Worm (Caenorhabditis elegans) whole organism, L2 larva: ENCODE results near the gene Y81G3A.1.

Experiments
- C34F6.9 ChIP-seq: fragments of 150-350 bp; optimal IDR thresholded peaks from 2 replicates; lab custom pipeline; 2014; ENCODE audit warnings: missing biosample characterization, missing genetic modification characterization
- F13H6.1 ChIP-seq: sonication (generic microtip); optimal IDR thresholded peaks from 2 replicates; lab custom pipeline; 2016; ENCODE audit warnings: missing genetic modification characterization, missing compliant biosample characterization
- Y55F3AM.14 ChIP-seq: fragments of 200-800 bp; sonication (Bioruptor generic); optimal IDR thresholded peaks from 2 replicates; lab custom pipeline; 2018; ENCODE audit warnings: mild to moderate bottlenecking, missing genetic modification characterization, missing compliant biosample characterization
- ZK546.5 ChIP-seq: sonication (generic microtip); optimal IDR thresholded peaks from 2 replicates; lab custom pipeline; 2017; ENCODE audit warnings: missing biosample characterization, missing genetic modification characterization
- ama-1 ChIP-seq: fragments of 150-350 bp; optimal IDR thresholded peaks from 2 replicates; lab custom pipeline; 2018; ENCODE audit warnings: inconsistent platforms
- blmp-1 ChIP-seq: sonication (generic microtip); optimal IDR thresholded peaks from 2 replicates; lab custom pipeline; 2017; ENCODE audit warnings: missing genetic modification characterization, mild to moderate bottlenecking, missing compliant biosample characterization, antibody characterized with exemption, moderate library complexity; ENCODE audit not compliant: insufficient read depth
- ceh-16 ChIP-seq: fragments of 150-350 bp; optimal IDR thresholded peaks from 2 replicates; lab custom pipeline; 2014; ENCODE audit warnings: missing biosample characterization, missing genetic modification characterization
- ceh-82 ChIP-seq: fragments of 150-350 bp; optimal IDR thresholded peaks from 2 replicates; lab custom pipeline; 2014; ENCODE audit warnings: missing biosample characterization, missing genetic modification characterization
- crh-2 ChIP-seq: sonication (generic microtip); optimal IDR thresholded peaks from 2 replicates; lab custom pipeline; 2017; ENCODE audit warnings: missing biosample characterization, missing genetic modification characterization
- dmd-4 ChIP-seq: sonication (generic microtip); optimal IDR thresholded peaks from 2 replicates; lab custom pipeline; 2017; ENCODE audit warnings: missing biosample characterization, missing genetic modification characterization
- elt-1 ChIP-seq: fragments of 150-350 bp; optimal IDR thresholded peaks from 2 replicates; lab custom pipeline; 2014; ENCODE audit warnings: missing biosample characterization, missing genetic modification characterization
- gmeb-1 ChIP-seq: fragments of 150-350 bp; optimal IDR thresholded peaks from 2 replicates; lab custom pipeline; 2014; ENCODE audit warnings: missing biosample characterization, missing genetic modification characterization
- lin-11 ChIP-seq: fragments of 150-350 bp; sonication (generic microtip); optimal IDR thresholded peaks from 2 replicates; lab custom pipeline; 2014; ENCODE audit warnings: missing biosample characterization, missing genetic modification characterization, inconsistent platforms, mixed read lengths
- lin-13 ChIP-seq: fragments of 150-350 bp; optimal IDR thresholded peaks from 2 replicates; lab custom pipeline; 2014; ENCODE audit warnings: missing biosample characterization, missing genetic modification reagents, missing genetic modification characterization
- lin-39 ChIP-seq: fragments of 150-350 bp; optimal IDR thresholded peaks from 2 replicates; lab custom pipeline; 2014; ENCODE audit warnings: missing biosample characterization, missing genetic modification reagents, missing genetic modification characterization
- lsy-2 ChIP-seq, 2 experiments: fragments of 150-350 bp in 1 of 2; sonication (generic microtip) in 1 of 2; optimal IDR thresholded peaks; 2 replicates each; lab custom pipeline; 2014 to 2017; ENCODE audit warnings: missing biosample characterization in 2 of 2, missing genetic modification characterization in 2 of 2
- mbf-1 ChIP-seq: sonication (generic microtip); optimal IDR thresholded peaks from 2 replicates; lab custom pipeline; 2017; ENCODE audit warnings: missing biosample characterization, missing genetic modification characterization
- mdl-1 ChIP-seq, 2 experiments: fragments of 150-350 bp in 1 of 2; sonication (generic microtip) in 1 of 2; optimal IDR thresholded peaks; 2 replicates each; lab custom pipeline; 2017; ENCODE audit warnings: missing biosample characterization in 2 of 2, missing genetic modification characterization in 2 of 2
- nhr-10 ChIP-seq: sonication (generic microtip); optimal IDR thresholded peaks from 2 replicates; lab custom pipeline; 2017; ENCODE audit warnings: missing biosample characterization, missing genetic modification characterization
- nhr-11 ChIP-seq: fragments of 150-350 bp; optimal IDR thresholded peaks from 2 replicates; lab custom pipeline; 2014; ENCODE audit warnings: missing biosample characterization, missing genetic modification characterization
- nhr-12 ChIP-seq: fragments of 150-350 bp; optimal IDR thresholded peaks from 2 replicates; lab custom pipeline; 2014; ENCODE audit warnings: missing biosample characterization, missing genetic modification characterization
- nhr-21 ChIP-seq: fragments of 150-350 bp; optimal IDR thresholded peaks from 2 replicates; lab custom pipeline; 2014; ENCODE audit warnings: missing biosample characterization, missing genetic modification characterization
- nhr-23 ChIP-seq: fragments of 150-350 bp; optimal IDR thresholded peaks from 2 replicates; lab custom pipeline; 2014; ENCODE audit warnings: missing biosample characterization, missing genetic modification reagents, missing genetic modification characterization
- nhr-237 ChIP-seq: fragments of 150-350 bp; optimal IDR thresholded peaks from 2 replicates; lab custom pipeline; 2014; ENCODE audit warnings: missing biosample characterization, missing genetic modification characterization
- nhr-6 ChIP-seq: fragments of 150-350 bp; optimal IDR thresholded peaks from 2 replicates; lab custom pipeline; 2014; ENCODE audit warnings: missing biosample characterization, missing genetic modification characterization
- nhr-77 ChIP-seq: fragments of 150-350 bp; optimal IDR thresholded peaks from 2 replicates; lab custom pipeline; 2014; ENCODE audit warnings: missing biosample characterization, missing genetic modification characterization
- sem-4 ChIP-seq: fragments of 150-350 bp; optimal IDR thresholded peaks from 2 replicates; lab custom pipeline; 2014; ENCODE audit warnings: missing biosample characterization, missing genetic modification reagents, missing genetic modification characterization
- skn-1 ChIP-seq: sonication (generic microtip); optimal IDR thresholded peaks from 2 replicates; lab custom pipeline; 2017; ENCODE audit warnings: missing biosample characterization, missing genetic modification characterization
- snpc-4 ChIP-seq: fragments of 150-350 bp; optimal IDR thresholded peaks from 2 replicates; lab custom pipeline; 2014; ENCODE audit warnings: missing biosample characterization, missing genetic modification characterization
- unc-39 ChIP-seq: fragments of 150-350 bp; optimal IDR thresholded peaks from 2 replicates; lab custom pipeline; 2014; ENCODE audit warnings: missing biosample characterization, missing genetic modification characterization
- unc-55 ChIP-seq: fragments of 150-350 bp; sonication (generic microtip); optimal IDR thresholded peaks from 3 replicates; lab custom pipeline; 2014; ENCODE audit warnings: missing biosample characterization, missing genetic modification reagents, missing genetic modification characterization
- unc-62 ChIP-seq: fragments of 150-350 bp; optimal IDR thresholded peaks from 2 replicates; lab custom pipeline; 2014; ENCODE audit warnings: missing biosample characterization, missing genetic modification reagents, missing genetic modification characterization
- zag-1 ChIP-seq: fragments of 150-350 bp; optimal IDR thresholded peaks from 2 replicates; lab custom pipeline; 2014; ENCODE audit warnings: missing biosample characterization, missing genetic modification characterization
- ztf-11 ChIP-seq: sonication (generic microtip); optimal IDR thresholded peaks from 2 replicates; lab custom pipeline; 2017; ENCODE audit warnings: missing biosample characterization, missing genetic modification characterization

The Y81G3A.1 gene

DNA sequence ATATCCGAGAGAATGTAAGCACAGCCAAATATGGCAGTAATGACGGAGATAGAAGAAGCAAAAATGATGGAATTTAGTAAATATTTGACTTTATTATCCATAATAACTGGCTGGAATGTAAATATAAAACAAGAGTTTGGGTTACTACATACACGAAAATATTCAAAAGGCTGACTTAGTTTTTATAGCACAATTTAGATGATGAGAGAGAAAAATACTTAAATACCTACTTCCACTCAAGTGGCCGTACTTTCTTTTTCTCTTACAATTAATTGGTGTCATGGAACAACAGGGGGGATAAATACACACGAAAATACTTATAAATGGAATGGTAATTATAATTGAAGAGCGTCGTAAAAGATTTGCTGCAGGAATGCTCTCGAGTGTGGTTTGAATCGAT, 14.4 kb upstream of the Y81G3A.1 start, which contains the start of gene col-86:
TSS of gene col-86 (minus strand) at position 101 of the 400 bp plus-strand sequence.
- TF ChIP-seq dmd-4 (no peak), unc-62 (GFP tag; lab: Kevin White, UChicago) (no peak), nhr-12 (no peak), crh-2 (tag; lab: Kevin White, UChicago) (no peak)

DNA sequence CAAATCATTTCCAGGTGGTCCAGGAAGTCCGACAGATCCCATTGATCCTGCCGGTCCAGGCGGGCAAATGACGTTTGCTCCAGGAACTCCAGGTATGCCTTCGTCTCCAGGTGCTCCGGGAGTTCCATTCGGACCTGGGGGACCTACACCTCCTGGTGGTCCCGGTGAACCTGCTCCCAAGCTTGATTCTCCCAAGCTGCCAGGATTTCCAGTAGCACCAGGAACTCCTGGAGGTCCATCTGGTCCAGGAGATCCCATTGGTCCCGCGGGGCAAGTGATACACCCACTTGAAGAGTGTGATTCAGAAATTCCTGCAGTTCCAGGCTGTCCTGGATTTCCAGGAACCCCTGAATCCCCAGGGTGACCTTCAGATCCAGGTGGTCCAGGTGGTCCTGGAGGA, 12.6 kb upstream of the Y81G3A.1 start:
- TF ChIP-seq nhr-21 (tag; lab: Kevin White, UChicago) = no peak
- no peak for TF ChIP-seq ztf-11 (tag; lab: Kevin White, UChicago)
- TF ChIP-seq nhr-23 = no peak
- no peak for TF ChIP-seq F13H6.1
- no peak for TF ChIP-seq dmd-4
- no peak for TF ChIP-seq elt-1
- TF ChIP-seq unc-39 = no peak
- TF ChIP-seq lsy-2 (tag; optimal IDR thresholded peaks at IDR 0.05; lab: Kevin White, UChicago) = no peak
- TF ChIP-seq sem-4 (tag; lab: Kevin White, UChicago) = no peak
- no peak for TF ChIP-seq nhr-6 (tag; lab: Kevin White, UChicago)
- TF ChIP-seq Y55F3AM.14 (GFP tag; lab: Kevin White, UChicago) = no peak
- TF ChIP-seq ama-1 (lab: Kevin White, UChicago) = no peak
- no peak for TF ChIP-seq ceh-16
- no peak for TF ChIP-seq nhr-77 (tag; lab: Kevin White, UChicago)
- no peak for TF ChIP-seq nhr-11 (tag; lab: Kevin White, UChicago)
- no peak for TF ChIP-seq lin-11
- TF ChIP-seq nhr-237 (tag; lab: Kevin White, UChicago) = no peak
- TF ChIP-seq snpc-4 (tag; lab: Kevin White, UChicago) = no peak
- TF ChIP-seq lin-13 (GFP tag; lab: Kevin White, UChicago) = no peak
- TF ChIP-seq crh-2 (tag; lab: Kevin White, UChicago) = no peak

DNA sequence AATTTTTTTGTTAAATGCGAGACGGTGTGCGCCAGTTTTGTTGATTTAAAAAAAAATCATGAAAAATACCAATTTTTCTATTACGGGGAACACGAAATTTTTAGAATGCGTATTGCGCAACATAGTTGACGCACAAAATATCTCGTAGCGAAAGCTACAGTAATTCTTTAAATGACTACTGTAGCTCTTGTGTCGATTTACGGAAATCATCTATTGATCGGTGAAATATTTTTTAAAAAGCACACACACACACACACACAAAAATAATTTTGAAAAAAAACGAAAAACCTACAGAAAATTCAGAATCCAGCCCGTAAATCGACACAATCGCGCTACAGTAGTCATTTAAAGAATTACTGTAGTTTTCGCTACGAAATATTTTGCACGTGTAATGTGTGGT, 8.1 kb upstream of the Y81G3A.1 start:
- TF ChIP-seq nhr-6 (tag; lab: Kevin White, UChicago) (no peak), Y55F3AM.14 (GFP tag; lab: Kevin White, UChicago) (no peak), skn-1 (no peak), lin-11 (no peak), ceh-82 (tag; lab: Kevin White, UChicago) (no peak), ZK546.5 (tag; lab: Kevin White, UChicago) (no peak), ceh-16 (no peak), nhr-21 (tag; lab: Kevin White, UChicago) (no peak), dmd-4 (no peak), nhr-12 (no peak), unc-62 (GFP tag; lab: Kevin White, UChicago) (no peak), F13H6.1 (no peak), gmeb-1 (tag; lab: Kevin White, UChicago) (no peak), sem-4 (tag; lab: Kevin White, UChicago) (no peak), nhr-11 (tag; lab: Kevin White, UChicago) (no peak), blmp-1 (tag; lab: Kevin White, UChicago) (no peak), unc-39 (no peak)

DNA sequence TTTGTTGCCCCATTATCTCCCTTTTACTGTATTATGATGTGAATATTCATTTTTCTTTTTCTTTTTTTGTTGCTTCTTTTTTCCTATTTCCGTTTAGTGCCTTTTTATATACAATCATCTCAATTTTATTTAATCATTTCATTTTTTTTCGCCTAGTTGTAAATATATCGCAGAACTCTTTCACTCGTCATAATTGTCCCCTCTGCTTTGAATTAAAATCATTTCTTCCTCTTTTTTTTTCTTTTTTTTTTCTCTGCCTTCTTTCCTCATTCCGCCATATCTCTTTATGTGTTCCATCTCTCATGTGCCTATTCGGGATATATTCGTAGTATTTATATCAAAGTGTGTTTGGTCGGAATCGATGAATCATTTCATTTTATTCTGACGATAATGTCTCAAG, 7.4 kb upstream of the Y81G3A.1 start, which contains the start of gene Y81G3A.4:
TSS of gene Y81G3A.4 (plus strand) at position 301 of the 400 bp plus-strand sequence.
- TF ChIP-seq gmeb-1 (tag; lab: Kevin White, UChicago) (no peak), unc-39 (no peak), crh-2 (tag; lab: Kevin White, UChicago) (no peak), ZK546.5 (tag; lab: Kevin White, UChicago) (no peak), F13H6.1 (no peak), mdl-1 (tag; optimal IDR thresholded peaks at IDR 0.05; lab: Kevin White, UChicago) (no peak), nhr-6 (tag; lab: Kevin White, UChicago) (no peak), unc-55 (GFP tag; lab: Kevin White, UChicago) (no peak), sem-4 (tag; lab: Kevin White, UChicago) (no peak), mbf-1 (tag; lab: Kevin White, UChicago) (no peak), lsy-2 (tag; optimal IDR thresholded peaks at IDR 0.05; lab: Kevin White, UChicago) (no peak), C34F6.9 (tag; lab: Kevin White, UChicago) (no peak), blmp-1 (tag; lab: Kevin White, UChicago) (no peak), Y55F3AM.14 (GFP tag; lab: Kevin White, UChicago) (no peak), nhr-23 (no peak), ceh-82 (tag; lab: Kevin White, UChicago) (no peak), lin-39 (tag; lab: Kevin White, UChicago) (no peak), zag-1 (tag; lab: Kevin White, UChicago) (no peak), nhr-12 (no peak), nhr-10 (no peak)
- TF ChIP-seq, all 48 proteins: peak for 0
